Worm (Caenorhabditis elegans) whole organism, young adult: ENCODE results near the gene mmaa-1.
A peak's percentile ranks its signal among the peaks of the same experiment; 100 is the strongest.

ENCODE experiments used
- F39B2.1 ChIP-seq: fragments of 200-800 bp; sonication (Bioruptor generic); IDR thresholded peaks from 2 replicates; pipeline ENCODE4 v1.3.6; 2022; ENCODE audit warnings: missing genetic modification reagents, missing genetic modification characterization, missing compliant biosample characterization
- F55B11.4 ChIP-seq: sonication (generic microtip); optimal IDR thresholded peaks from 2 replicates; lab custom pipeline; 2016; ENCODE audit warnings: missing compliant biosample characterization, missing genetic modification characterization, borderline replicate concordance; ENCODE audit not compliant: insufficient read depth
- F57A8.1 ChIP-seq: fragments of 200-800 bp; sonication (Bioruptor generic); optimal IDR thresholded peaks from 2 replicates; lab custom pipeline; 2018; ENCODE audit warnings: mild to moderate bottlenecking, missing genetic modification characterization, moderate library complexity, missing compliant biosample characterization
- F57C9.4 ChIP-seq: sonication (generic microtip); optimal IDR thresholded peaks from 2 replicates; lab custom pipeline; 2017; ENCODE audit warnings: mild to moderate bottlenecking, missing genetic modification characterization, missing compliant biosample characterization
- K11D2.4 ChIP-seq: fragments of 200-800 bp; sonication (Bioruptor generic); IDR thresholded peaks from 2 replicates; pipeline ENCODE4 v1.3.6; 2022; ENCODE audit warnings: missing genetic modification reagents, missing genetic modification characterization, missing compliant biosample characterization
- K12H6.12 ChIP-seq: fragments of 200-800 bp; sonication (Bioruptor generic); optimal IDR thresholded peaks from 2 replicates; lab custom pipeline; 2018; ENCODE audit warnings: mild to moderate bottlenecking, missing genetic modification characterization, missing compliant biosample characterization
- T07F8.4 ChIP-seq: sonication (generic microtip); optimal IDR thresholded peaks from 2 replicates; lab custom pipeline; 2016; ENCODE audit warnings: mild to moderate bottlenecking, missing genetic modification characterization, moderate library complexity, missing compliant biosample characterization
- Y53F4B.3 ChIP-seq: fragments of 200-800 bp; sonication (Bioruptor generic); IDR thresholded peaks from 2 replicates; pipeline ENCODE4 v1.3.6; 2022; ENCODE audit warnings: missing genetic modification reagents, missing genetic modification characterization, missing compliant biosample characterization
- Y67H2A.10 ChIP-seq: fragments of 200-800 bp; sonication (Bioruptor generic); conservative IDR thresholded peaks from 2 replicates; pipeline ENCODE4 v1.3.6; 2022; ENCODE audit warnings: missing genetic modification reagents, missing genetic modification characterization, missing compliant biosample characterization
- Y79H2A.3 ChIP-seq: fragments of 200-800 bp; sonication (Bioruptor generic); conservative IDR thresholded peaks from 2 replicates; pipeline ENCODE4 v1.3.6; 2022; ENCODE audit warnings: missing genetic modification reagents, missing genetic modification characterization, missing compliant biosample characterization
- ZK185.1 ChIP-seq: sonication (generic microtip); optimal IDR thresholded peaks from 2 replicates; lab custom pipeline; 2016; ENCODE audit warnings: mild to moderate bottlenecking, missing genetic modification characterization, missing compliant biosample characterization; ENCODE audit not compliant: poor library complexity, severe bottlenecking
- ama-1 ChIP-seq, 3 experiments: fragments of 150-350 bp in 1 of 3; sonication (generic microtip) in 2 of 3; optimal IDR thresholded peaks; 2 replicates each; lab custom pipeline; 2014 to 2018; ENCODE audit warnings: missing biosample characterization in 2 of 3, missing genetic modification characterization in 2 of 3, missing genetic modification reagents in 2 of 3
- attf-3 ChIP-seq: fragments of 200-800 bp; sonication (Bioruptor generic); conservative IDR thresholded peaks from 2 replicates; pipeline ENCODE4 v1.3.6; 2022; ENCODE audit warnings: missing genetic modification reagents, missing genetic modification characterization, missing compliant biosample characterization
- bed-1 ChIP-seq: fragments of 200-800 bp; sonication (Bioruptor generic); IDR thresholded peaks from 2 replicates; pipeline ENCODE4 v1.3.6; 2022; ENCODE audit warnings: missing genetic modification reagents, missing genetic modification characterization, missing compliant biosample characterization
- bed-2 ChIP-seq: fragments of 200-800 bp; sonication (Bioruptor generic); IDR thresholded peaks from 2 replicates; pipeline ENCODE4 v1.3.6; 2022; ENCODE audit warnings: missing genetic modification reagents, missing genetic modification characterization, missing compliant biosample characterization
- ccch-3 ChIP-seq: fragments of 200-800 bp; sonication (Bioruptor generic); optimal IDR thresholded peaks from 2 replicates; lab custom pipeline; 2018; ENCODE audit warnings: mild to moderate bottlenecking, missing genetic modification characterization, missing compliant biosample characterization
- ceh-100 ChIP-seq: fragments of 200-800 bp; sonication (Bioruptor generic); IDR thresholded peaks from 2 replicates; pipeline ENCODE4 v1.3.6; 2022; ENCODE audit warnings: missing genetic modification reagents, missing genetic modification characterization, missing compliant biosample characterization
- ceh-27 ChIP-seq: fragments of 200-800 bp; sonication (Bioruptor generic); optimal IDR thresholded peaks from 2 replicates; lab custom pipeline; 2018; ENCODE audit warnings: mild to moderate bottlenecking, missing genetic modification characterization, moderate library complexity, missing compliant biosample characterization
- dpff-1 ChIP-seq: sonication (generic microtip); optimal IDR thresholded peaks from 2 replicates; lab custom pipeline; 2017; ENCODE audit warnings: mild to moderate bottlenecking, missing genetic modification characterization, missing compliant biosample characterization
- egl-18 ChIP-seq: fragments of 200-800 bp; sonication (Bioruptor generic); IDR thresholded peaks from 2 replicates; pipeline ENCODE4 v1.3.6; 2022; ENCODE audit warnings: missing genetic modification reagents, missing genetic modification characterization, missing compliant biosample characterization
- ets-4 ChIP-seq: fragments of 200-800 bp; sonication (Bioruptor generic); optimal IDR thresholded peaks from 2 replicates; lab custom pipeline; 2018; ENCODE audit warnings: mild to moderate bottlenecking, missing genetic modification characterization, missing compliant biosample characterization
- him-1 ChIP-seq: sonication (generic microtip); optimal IDR thresholded peaks from 2 replicates; lab custom pipeline; 2016; ENCODE audit warnings: missing genotype, missing genetic modification reagents, missing genetic modification characterization, missing compliant biosample characterization
- hsf-1 ChIP-seq: fragments of 200-800 bp; sonication (Bioruptor generic); IDR thresholded peaks from 2 replicates; pipeline ENCODE4 v1.3.6; 2022; ENCODE audit warnings: missing genetic modification reagents, missing genetic modification characterization, missing compliant biosample characterization
- lin-35 ChIP-seq, 3 experiments: fragments of 150-350 bp in 2 of 3; sonication (generic microtip) in 1 of 3; optimal IDR thresholded peaks; 2 replicates each; lab custom pipeline; 2014 to 2018; ENCODE audit warnings: missing biosample characterization in 3 of 3, missing genetic modification characterization in 3 of 3, missing genetic modification reagents in 3 of 3
- lir-1 ChIP-seq: fragments of 200-800 bp; sonication (Bioruptor generic); conservative IDR thresholded peaks from 2 replicates; pipeline ENCODE4 v1.3.6; 2022; ENCODE audit warnings: missing genetic modification reagents, missing genetic modification characterization, missing compliant biosample characterization
- lsl-1 ChIP-seq: fragments of 200-800 bp; sonication (Bioruptor generic); optimal IDR thresholded peaks from 2 replicates; lab custom pipeline; 2018; ENCODE audit warnings: mild to moderate bottlenecking, missing genetic modification characterization, moderate library complexity, missing compliant biosample characterization
- madf-3 ChIP-seq: fragments of 200-800 bp; sonication (Bioruptor generic); IDR thresholded peaks from 2 replicates; pipeline ENCODE4 v1.3.6; 2022; ENCODE audit warnings: missing genetic modification reagents, missing genetic modification characterization, missing compliant biosample characterization
- madf-6 ChIP-seq: fragments of 200-800 bp; sonication (Bioruptor generic); IDR thresholded peaks from 2 replicates; pipeline ENCODE4 v1.3.6; 2022; ENCODE audit warnings: missing genetic modification reagents, missing genetic modification characterization, missing compliant biosample characterization
- mxl-1 ChIP-seq: sonication (generic microtip); optimal IDR thresholded peaks from 2 replicates; lab custom pipeline; 2016; ENCODE audit warnings: missing genetic modification characterization, missing compliant biosample characterization
- nfya-2 ChIP-seq: fragments of 200-800 bp; sonication (Bioruptor generic); IDR thresholded peaks from 2 replicates; pipeline ENCODE4 v1.3.6; 2022; ENCODE audit warnings: missing genetic modification reagents, missing genetic modification characterization, missing compliant biosample characterization
- nfyb-1 ChIP-seq: fragments of 200-800 bp; sonication (Bioruptor generic); IDR thresholded peaks from 2 replicates; pipeline ENCODE4 v1.3.6; 2022; ENCODE audit warnings: missing genetic modification reagents, missing genetic modification characterization, missing compliant biosample characterization
- nhr-27 ChIP-seq: fragments of 200-800 bp; sonication (Bioruptor generic); optimal IDR thresholded peaks from 2 replicates; lab custom pipeline; 2018; ENCODE audit warnings: mild to moderate bottlenecking, missing genetic modification characterization, moderate library complexity, missing compliant biosample characterization
- repo-1 ChIP-seq: sonication (generic microtip); optimal IDR thresholded peaks from 2 replicates; lab custom pipeline; 2017; ENCODE audit warnings: mild to moderate bottlenecking, missing genetic modification characterization, missing compliant biosample characterization
- sdz-38 ChIP-seq: sonication (generic microtip); optimal IDR thresholded peaks from 2 replicates; lab custom pipeline; 2016; ENCODE audit warnings: missing genotype, missing genetic modification characterization, missing compliant biosample characterization
- sea-2 ChIP-seq: fragments of 200-800 bp; sonication (Bioruptor generic); IDR thresholded peaks from 2 replicates; pipeline ENCODE4 v1.3.6; 2022; ENCODE audit warnings: missing genetic modification characterization, missing compliant biosample characterization
- snpc-1.1 ChIP-seq: sonication (generic microtip); optimal IDR thresholded peaks from 2 replicates; lab custom pipeline; 2017; ENCODE audit warnings: missing genetic modification characterization, mild to moderate bottlenecking, missing compliant biosample characterization, antibody characterized with exemption, moderate library complexity, missing genotype, missing genetic modification reagents; ENCODE audit not compliant: insufficient read depth
- tbx-9 ChIP-seq: sonication (generic microtip); optimal IDR thresholded peaks from 2 replicates; lab custom pipeline; 2016; ENCODE audit warnings: borderline replicate concordance, missing genetic modification characterization, inconsistent platforms, missing compliant biosample characterization
- tlf-1 ChIP-seq: fragments of 200-800 bp; sonication (Bioruptor generic); optimal IDR thresholded peaks from 2 replicates; lab custom pipeline; 2018; ENCODE audit warnings: mild to moderate bottlenecking, missing genetic modification characterization, missing compliant biosample characterization
- unc-130 ChIP-seq: sonication (generic microtip); optimal IDR thresholded peaks from 2 replicates; lab custom pipeline; 2016; ENCODE audit warnings: missing genetic modification reagents, missing genetic modification characterization, missing compliant biosample characterization
- unc-62 ChIP-seq: fragments of 150-350 bp; optimal IDR thresholded peaks from 2 replicates; lab custom pipeline; 2014; ENCODE audit warnings: missing biosample characterization, missing genetic modification reagents, missing genetic modification characterization
- zim-3 ChIP-seq: sonication (generic microtip); optimal IDR thresholded peaks from 2 replicates; lab custom pipeline; 2017; ENCODE audit warnings: mild to moderate bottlenecking, missing genetic modification characterization, moderate library complexity, missing compliant biosample characterization
- ztf-18 ChIP-seq: sonication (generic microtip); optimal IDR thresholded peaks from 2 replicates; lab custom pipeline; 2016; ENCODE audit warnings: missing genotype, mild to moderate bottlenecking, missing genetic modification characterization, missing compliant biosample characterization
- ztf-28 ChIP-seq: fragments of 200-800 bp; sonication (Bioruptor generic); IDR thresholded peaks from 2 replicates; pipeline ENCODE4 v1.3.6; 2022; ENCODE audit warnings: missing genetic modification reagents, missing genetic modification characterization, missing compliant biosample characterization
- ztf-6 ChIP-seq: fragments of 200-800 bp; sonication (Bioruptor generic); IDR thresholded peaks from 2 replicates; pipeline ENCODE4 v1.3.6; 2022; ENCODE audit warnings: missing genetic modification reagents, missing genetic modification characterization, missing compliant biosample characterization

The mmaa-1 gene

ce11 chrII:7116350-7116749, 15.4 kb upstream of the mmaa-1 start, which contains the start of gene spon-1:
Gene spon-1, plus strand, starts transcription at chrII:7116557.
- no peak for TF ChIP-seq lir-1 (GFP tag; lab: Robert Waterston, UW)
- no peak for TF ChIP-seq Y79H2A.3 (GFP tag; lab: Robert Waterston, UW)
- TF ChIP-seq Y53F4B.3 (GFP tag; lab: Robert Waterston, UW), result no peak
- no peak for TF ChIP-seq madf-3 (GFP tag; lab: Robert Waterston, UW)
- TF ChIP-seq dpff-1, result no peak
- TF ChIP-seq tbx-9, result no peak
- no peak for TF ChIP-seq Y67H2A.10
- TF ChIP-seq unc-62 (GFP tag; lab: Kevin White, UChicago), result no peak

- TF ChIP-seq ztf-18 (tag; lab: Kevin White, UChicago), result no peak
- no peak for TF ChIP-seq ZK185.1 (tag; lab: Kevin White, UChicago)
- TF ChIP-seq snpc-1.1 (tag; lab: Kevin White, UChicago), result no peak
- no peak for TF ChIP-seq F39B2.1 (GFP tag; lab: Robert Waterston, UW)
- TF ChIP-seq K11D2.4, result no peak
- no peak for TF ChIP-seq ztf-28
- TF ChIP-seq zim-3 (tag; lab: Kevin White, UChicago), result no peak
- TF ChIP-seq Y67H2A.10, result no peak
- TF ChIP-seq ccch-3, result no peak
These were observed 14.7 kb upstream of the mmaa-1 start, which contains the start of gene cutl-5 for ce11 chrII:7115638-7116037. Gene cutl-5, minus strand, starts transcription at chrII:7115906.

ce11 chrII:7112780-7113179, 11.8 kb upstream of the mmaa-1 start, which contains the start of gene F10E7.6:
Gene F10E7.6, plus strand, starts transcription at chrII:7113080.
- TF ChIP-seq sea-2, result no peak
- no peak for TF ChIP-seq F57C9.4 (tag; lab: Kevin White, UChicago)
- no peak for TF ChIP-seq mxl-1
- no peak for TF ChIP-seq ztf-28
- no peak for TF ChIP-seq F57A8.1 (GFP tag; lab: Kevin White, UChicago)
- TF ChIP-seq nhr-27, result no peak
- TF ChIP-seq ztf-6 (GFP tag; lab: Robert Waterston, UW), result no peak
- no peak for TF ChIP-seq unc-62 (GFP tag; lab: Kevin White, UChicago)
- no peak for TF ChIP-seq zim-3 (tag; lab: Kevin White, UChicago)
- no peak for TF ChIP-seq repo-1 (tag; lab: Kevin White, UChicago)
- no peak for TF ChIP-seq bed-1 (GFP tag; lab: Robert Waterston, UW)
- no peak for TF ChIP-seq sdz-38 (tag; lab: Kevin White, UChicago)

- TF ChIP-seq ets-4 (GFP tag; lab: Kevin White, UChicago) (no peak), unc-130 (GFP tag; lab: Kevin White, UChicago) (no peak), unc-62 (GFP tag; lab: Kevin White, UChicago) (no peak), nfyb-1 (no peak), madf-6 (GFP tag; lab: Robert Waterston, UW) (no peak), attf-3 (peak; percentile 65), ceh-100 (GFP tag; lab: Robert Waterston, UW) (no peak), T07F8.4 (tag; lab: Kevin White, UChicago) (no peak), nhr-27 (no peak), lsl-1 (peak; percentile 74), ceh-27 (GFP tag; lab: Kevin White, UChicago) (no peak), nfya-2 (no peak), ama-1 (optimal IDR thresholded peaks at IDR 0.05; lab: Kevin White, UChicago) (no peak), ama-1 (GFP tag; optimal IDR thresholded peaks at IDR 0.05; lab: Kevin White, UChicago) (no peak), lin-35 (GFP tag; optimal IDR thresholded peaks at IDR 0.05; lab: Kevin White, UChicago) (peak in 1 of 3 experiments; percentile 50), hsf-1 (GFP tag; lab: Robert Waterston, UW) (no peak), him-1 (peak; percentile 23), F55B11.4 (tag; lab: Kevin White, UChicago) (no peak), bed-2 (no peak), egl-18 (GFP tag; lab: Robert Waterston, UW) (no peak), ZK185.1 (tag; lab: Kevin White, UChicago) (no peak), K12H6.12 (no peak), Y53F4B.3 (GFP tag; lab: Robert Waterston, UW) (no peak), F57A8.1 (GFP tag; lab: Kevin White, UChicago) (no peak), tlf-1 (GFP tag; lab: Kevin White, UChicago) (no peak)
These were observed 10.7 kb upstream of the mmaa-1 start, which contains the start of gene F10E7.5 for ce11 chrII:7111657-7112049. Gene F10E7.5, plus strand, starts transcription at chrII:7111978.
